Worm (Caenorhabditis elegans): ENCODE measurements around the gene sir-2.2.

ce11 chrX:13303357-13303756, 24.5 kb upstream of the sir-2.2 start, which contains the start of gene srd-42:
- TF ChIP-seq ama-1 (optimal IDR thresholded peaks at IDR 0.05) (no peak), tra-4 (tag; optimal IDR thresholded peaks at IDR 0.05) (no peak), scrt-1 (GFP tag; IDR thresholded peaks at IDR 0.05) (no peak), ceh-36 (tag; optimal IDR thresholded peaks at IDR 0.05) (no peak)

Measured in whole organism, early embryonic.